Worm (Caenorhabditis elegans) whole organism, L4 larva: ENCODE results near the gene zmp-1.

Source experiments
- F37D6.2 ChIP-seq: sonication (generic microtip); optimal IDR thresholded peaks from 2 replicates; lab custom pipeline; 2016; ENCODE audit warnings: mild to moderate bottlenecking, missing genetic modification characterization, missing compliant biosample characterization
- T26A8.4 ChIP-seq: fragments of 200-800 bp; sonication (Bioruptor generic); IDR thresholded peaks from 2 replicates; pipeline ENCODE4 v1.3.6; 2022; ENCODE audit warnings: missing genetic modification characterization, missing compliant biosample characterization
- Y75B8A.6 ChIP-seq: fragments of 200-800 bp; sonication (Bioruptor generic); IDR thresholded peaks from 2 replicates; pipeline ENCODE4 v1.3.6; 2022; ENCODE audit warnings: missing genetic modification reagents, missing genetic modification characterization, missing compliant biosample characterization
- ZK337.2 ChIP-seq: fragments of 200-800 bp; sonication (Bioruptor generic); IDR thresholded peaks from 2 replicates; pipeline ENCODE4 v1.3.6; 2022; ENCODE audit warnings: missing genetic modification reagents, missing genetic modification characterization, missing compliant biosample characterization
- aha-1 ChIP-seq: fragments of 150-350 bp; peaks from one replicate; lab custom pipeline; 2014; ENCODE audit warnings: missing biosample characterization, missing genetic modification characterization
- ama-1 ChIP-seq: fragments of 150-350 bp; optimal IDR thresholded peaks from 2 replicates; lab custom pipeline; 2014; ENCODE audit warnings: inconsistent platforms, mixed read lengths
- ceh-20 ChIP-seq: fragments of 200-800 bp; sonication (Bioruptor generic); IDR thresholded peaks from 2 replicates; pipeline ENCODE4 v1.3.6; 2022; ENCODE audit warnings: missing genetic modification reagents, missing genetic modification characterization, missing compliant biosample characterization
- ces-1 ChIP-seq: fragments of 150-350 bp; sonication (generic microtip); optimal IDR thresholded peaks from 4 replicates; lab custom pipeline; 2014; ENCODE audit warnings: missing biosample characterization, missing genetic modification reagents, missing genetic modification characterization
- daf-16 ChIP-seq, 3 experiments: sonication (generic microtip); optimal IDR thresholded peaks; 2 replicates each; lab custom pipeline; 2016 to 2017; ENCODE audit warnings: missing genetic modification characterization in 3 of 3, missing genetic modification reagents in 3 of 3, mild to moderate bottlenecking in 2 of 3, missing compliant biosample characterization in 2 of 3, missing biosample characterization in 1 of 3, moderate library complexity in 1 of 3
- daf-19 ChIP-seq: fragments of 200-800 bp; sonication (Bioruptor generic); conservative IDR thresholded peaks from 2 replicates; pipeline ENCODE4 v1.3.6; 2022; ENCODE audit warnings: missing genetic modification characterization, missing compliant biosample characterization
- dmd-6 ChIP-seq: fragments of 200-800 bp; sonication (Bioruptor generic); IDR thresholded peaks from 2 replicates; pipeline ENCODE4 v1.3.6; 2022; ENCODE audit warnings: missing genetic modification reagents, missing genetic modification characterization, missing compliant biosample characterization
- dpl-1 ChIP-seq: fragments of 150-350 bp; optimal IDR thresholded peaks from 2 replicates; lab custom pipeline; 2014; ENCODE audit warnings: missing biosample characterization, missing genetic modification reagents, missing genetic modification characterization
- duxl-1 ChIP-seq: sonication (generic microtip); optimal IDR thresholded peaks from 2 replicates; lab custom pipeline; 2016; ENCODE audit warnings: mild to moderate bottlenecking, missing genetic modification characterization, moderate library complexity, missing compliant biosample characterization; ENCODE audit not compliant: poor library complexity
- dve-1 ChIP-seq: sonication (generic microtip); optimal IDR thresholded peaks from 2 replicates; lab custom pipeline; 2017; ENCODE audit warnings: antibody characterized with exemption, mild to moderate bottlenecking, missing genetic modification characterization, missing compliant biosample characterization; ENCODE audit not compliant: insufficient read depth
- egl-27 ChIP-seq: sonication (generic microtip); optimal IDR thresholded peaks from 3 replicates; lab custom pipeline; 2017; ENCODE audit warnings: missing biosample characterization, missing genetic modification reagents, missing genetic modification characterization
- fkh-10 ChIP-seq: fragments of 150-350 bp; optimal IDR thresholded peaks from 2 replicates; lab custom pipeline; 2014; ENCODE audit warnings: missing biosample characterization, missing genetic modification reagents, missing genetic modification characterization
- fos-1 ChIP-seq: fragments of 150-350 bp; optimal IDR thresholded peaks from 2 replicates; lab custom pipeline; 2014; ENCODE audit warnings: missing biosample characterization, missing genetic modification characterization
- hif-1 ChIP-seq, 2 experiments: sonication (generic microtip); optimal IDR thresholded peaks; 2 replicates each; lab custom pipeline; 2016 to 2017; ENCODE audit warnings: missing compliant biosample characterization in 2 of 2, missing genetic modification characterization in 2 of 2, missing genetic modification reagents in 2 of 2, missing genotype in 2 of 2, mild to moderate bottlenecking in 1 of 2
- hlh-30 ChIP-seq: sonication (generic microtip); optimal IDR thresholded peaks from 2 replicates; lab custom pipeline; 2017; ENCODE audit warnings: antibody characterized with exemption, mild to moderate bottlenecking, missing genetic modification characterization, missing compliant biosample characterization; ENCODE audit not compliant: insufficient read depth
- lim-7 ChIP-seq: fragments of 200-800 bp; sonication (Bioruptor generic); IDR thresholded peaks from 2 replicates; pipeline ENCODE4 v1.3.6; 2022; ENCODE audit warnings: missing genetic modification characterization, missing compliant biosample characterization
- lin-15B ChIP-seq: fragments of 150-350 bp; sonication (generic microtip); optimal IDR thresholded peaks from 3 replicates; lab custom pipeline; 2014; ENCODE audit warnings: missing biosample characterization, missing genetic modification characterization
- lin-38 ChIP-seq: fragments of 200-800 bp; sonication (Bioruptor generic); IDR thresholded peaks from 2 replicates; pipeline ENCODE4 v1.3.6; 2022; ENCODE audit warnings: missing genetic modification reagents, missing genetic modification characterization, missing compliant biosample characterization
- lsy-2 ChIP-seq, 2 experiments: fragments of 150-350 bp in 1 of 2; sonication (generic microtip) in 1 of 2; optimal IDR thresholded peaks; 2 replicates each; lab custom pipeline; 2014 to 2017; ENCODE audit warnings: missing biosample characterization in 2 of 2, missing genetic modification characterization in 2 of 2
- madf-9 ChIP-seq: fragments of 200-800 bp; sonication (Bioruptor generic); conservative IDR thresholded peaks from 2 replicates; pipeline ENCODE4 v1.3.6; 2022; ENCODE audit warnings: missing genetic modification reagents, missing genetic modification characterization, missing compliant biosample characterization
- mep-1 ChIP-seq: fragments of 150-350 bp; sonication (generic microtip); optimal IDR thresholded peaks from 3 replicates; lab custom pipeline; 2014; ENCODE audit warnings: missing biosample characterization, missing genetic modification characterization
- mes-2 ChIP-seq: sonication (generic microtip); optimal IDR thresholded peaks from 2 replicates; lab custom pipeline; 2016; ENCODE audit warnings: missing genotype, mild to moderate bottlenecking, missing genetic modification characterization, missing compliant biosample characterization; ENCODE audit not compliant: poor library complexity, severe bottlenecking
- mxl-2 ChIP-seq: fragments of 200-800 bp; sonication (Bioruptor generic); conservative IDR thresholded peaks from 2 replicates; pipeline ENCODE4 v1.3.6; 2022; ENCODE audit warnings: missing genetic modification reagents, missing genetic modification characterization, missing compliant biosample characterization
- nhr-10 ChIP-seq: fragments of 150-350 bp; optimal IDR thresholded peaks from 2 replicates; lab custom pipeline; 2014; ENCODE audit warnings: missing biosample characterization, missing genetic modification characterization
- nhr-102 ChIP-seq: sonication (generic microtip); optimal IDR thresholded peaks from 2 replicates; lab custom pipeline; 2016; ENCODE audit warnings: mild to moderate bottlenecking, missing genetic modification characterization, moderate library complexity, missing compliant biosample characterization
- nhr-111 ChIP-seq: fragments of 200-800 bp; sonication (Bioruptor generic); optimal IDR thresholded peaks from 2 replicates; lab custom pipeline; 2018; ENCODE audit warnings: mild to moderate bottlenecking, missing genetic modification characterization, missing compliant biosample characterization
- nhr-42 ChIP-seq: fragments of 200-800 bp; sonication (Bioruptor generic); IDR thresholded peaks from 2 replicates; pipeline ENCODE4 v1.3.6; 2022; ENCODE audit warnings: missing genetic modification characterization, missing compliant biosample characterization
- nhr-6 ChIP-seq: fragments of 150-350 bp; optimal IDR thresholded peaks from 2 replicates; lab custom pipeline; 2014; ENCODE audit warnings: missing biosample characterization, missing genetic modification characterization
- nhr-77 ChIP-seq: fragments of 150-350 bp; optimal IDR thresholded peaks from 2 replicates; lab custom pipeline; 2014; ENCODE audit warnings: missing biosample characterization, missing genetic modification characterization
- pha-4 ChIP-seq, 2 experiments: fragments of 150-350 bp in 1 of 2; fragments of 200-800 bp in 1 of 2; sonication (Bioruptor generic) in 1 of 2; IDR thresholded peaks in 1 of 2; optimal IDR thresholded peaks in 1 of 2; 2 replicates each; pipeline versions ENCODE4 v1.3.6 to Lab custom; 2014 to 2022; ENCODE audit warnings: missing genetic modification characterization in 2 of 2, missing genetic modification reagents in 2 of 2, missing biosample characterization in 1 of 2, missing compliant biosample characterization in 1 of 2
- php-3 ChIP-seq: fragments of 200-800 bp; sonication (Bioruptor generic); IDR thresholded peaks from 2 replicates; pipeline ENCODE4 v1.3.6; 2022; ENCODE audit warnings: missing genetic modification reagents, missing genetic modification characterization, missing compliant biosample characterization
- pqm-1 ChIP-seq: sonication (generic microtip); optimal IDR thresholded peaks from 2 replicates; lab custom pipeline; 2017; ENCODE audit warnings: missing biosample characterization, missing genetic modification characterization
- saeg-2 ChIP-seq: fragments of 200-800 bp; sonication (Bioruptor generic); IDR thresholded peaks from 2 replicates; pipeline ENCODE4 v1.3.6; 2022; ENCODE audit warnings: missing genetic modification reagents, missing genetic modification characterization, missing compliant biosample characterization
- set-16 ChIP-seq: fragments of 200-800 bp; sonication (Bioruptor generic); IDR thresholded peaks from 2 replicates; pipeline ENCODE4 v1.3.6; 2022; ENCODE audit warnings: missing genetic modification reagents, missing genetic modification characterization, missing compliant biosample characterization
- snpc-4 ChIP-seq: fragments of 150-350 bp; optimal IDR thresholded peaks from 2 replicates; lab custom pipeline; 2014; ENCODE audit warnings: missing biosample characterization, missing genetic modification characterization
- tag-97 ChIP-seq: fragments of 200-800 bp; sonication (Bioruptor generic); IDR thresholded peaks from 2 replicates; pipeline ENCODE4 v1.3.6; 2022; ENCODE audit warnings: missing genetic modification characterization, missing compliant biosample characterization
- tra-1 ChIP-seq: fragments of 200-800 bp; sonication (Bioruptor generic); IDR thresholded peaks from 2 replicates; pipeline ENCODE4 v1.3.6; 2022; ENCODE audit warnings: missing genetic modification reagents, missing genetic modification characterization, missing compliant biosample characterization
- unc-62 ChIP-seq, 3 experiments: fragments of 150-350 bp in 1 of 3; sonication (generic microtip); optimal IDR thresholded peaks in 2 of 3; peaks in 1 of 3; 1 replicate in 1 of 3; 2 replicates in 2 of 3; lab custom pipeline; 2014 to 2017; ENCODE audit warnings: missing biosample characterization in 3 of 3, missing genetic modification characterization in 3 of 3, missing genetic modification reagents in 3 of 3, missing genotype in 1 of 3
- zip-2 ChIP-seq: fragments of 150-350 bp; optimal IDR thresholded peaks from 2 replicates; lab custom pipeline; 2014; ENCODE audit warnings: missing biosample characterization, missing genetic modification characterization
- ztf-11 ChIP-seq: fragments of 150-350 bp; optimal IDR thresholded peaks from 2 replicates; lab custom pipeline; 2014; ENCODE audit warnings: missing biosample characterization, missing genetic modification characterization

zmp-1 gene

ce11 chrIII:5919799-5920387 is 12.9 kb downstream of the zmp-1 start, which contains the start of the genes tdo-2 and C28H8.2 (continued):
- no peak for TF ChIP-seq set-16
- TF ChIP-seq zip-2 (tag; lab: Kevin White, UChicago), result no peak
- TF ChIP-seq pqm-1 (tag; lab: Kevin White, UChicago), result no peak
- peak; percentile 61 for TF ChIP-seq dmd-6 (GFP tag; lab: Robert Waterston, UW)
- TF ChIP-seq ama-1 (lab: Kevin White, UChicago), result peak; percentile 56
- no peak for TF ChIP-seq ZK337.2
- peak; percentile 0 for TF ChIP-seq nhr-10 (tag; lab: Kevin White, UChicago)
- TF ChIP-seq lin-38 (GFP tag; lab: Robert Waterston, UW), result no peak
- no peak for TF ChIP-seq saeg-2 (GFP tag; lab: Robert Waterston, UW)
- peak; percentile 55; the same call in 1 of the 2 replicates for TF ChIP-seq tra-1 (GFP tag; lab: Robert Waterston, UW)
- no peak for TF ChIP-seq aha-1 (tag; lab: Kevin White, UChicago)
- peak; percentile 6 for TF ChIP-seq dpl-1 (GFP tag; lab: Kevin White, UChicago)
- TF ChIP-seq ceh-20 (GFP tag; lab: Robert Waterston, UW), result peak; percentile 81
- TF ChIP-seq T26A8.4 (GFP tag; lab: Robert Waterston, UW), result peak; percentile 9; the same call in 1 of the 2 replicates
- TF ChIP-seq hlh-30 (tag; lab: Kevin White, UChicago), result peak; percentile 84
- no peak for TF ChIP-seq daf-16 (GFP tag; optimal IDR thresholded peaks at IDR 0.05; lab: Kevin White, UChicago)
- TF ChIP-seq daf-16 (tag; optimal IDR thresholded peaks at IDR 0.05; lab: Kevin White, UChicago), result no peak
- no peak for TF ChIP-seq nhr-42 (GFP tag; lab: Robert Waterston, UW)
- TF ChIP-seq hif-1 (tag; optimal IDR thresholded peaks at IDR 0.05; lab: Kevin White, UChicago), result no peak
- no peak for TF ChIP-seq pha-4 (GFP tag; IDR thresholded peaks at IDR 0.05; lab: Robert Waterston, UW)
- no peak for TF ChIP-seq pha-4 (tag; optimal IDR thresholded peaks at IDR 0.05; lab: Kevin White, UChicago)
- no peak for TF ChIP-seq fos-1 (tag; lab: Kevin White, UChicago)
- no peak for TF ChIP-seq daf-19 (GFP tag; lab: Robert Waterston, UW)
- no peak for TF ChIP-seq ztf-11
- TF ChIP-seq F37D6.2 (tag; lab: Kevin White, UChicago), result no peak
- no peak for TF ChIP-seq tag-97 (GFP tag; lab: Robert Waterston, UW)
- no peak for TF ChIP-seq lim-7 (GFP tag; lab: Robert Waterston, UW)
- TF ChIP-seq madf-9, result no peak
- TF ChIP-seq ces-1 (GFP tag; lab: Kevin White, UChicago), result no peak
- no peak for TF ChIP-seq nhr-6 (tag; lab: Kevin White, UChicago)
- TF ChIP-seq fkh-10, result no peak

- TF ChIP-seq php-3, result peak; percentile 78
- TF ChIP-seq lim-7 (GFP tag; lab: Robert Waterston, UW), result no peak
- TF ChIP-seq nhr-6 (tag; lab: Kevin White, UChicago), result no peak
- peak; percentile 33; the same call in 1 of the 2 replicates for TF ChIP-seq ceh-20 (GFP tag; lab: Robert Waterston, UW)
- peak; percentile 97 for TF ChIP-seq dve-1
- TF ChIP-seq Y75B8A.6 (GFP tag; lab: Robert Waterston, UW), result no peak
- no peak for TF ChIP-seq snpc-4 (tag; lab: Kevin White, UChicago)
- TF ChIP-seq lin-15B (tag; lab: Kevin White, UChicago), result no peak
- TF ChIP-seq nhr-102, result peak; percentile 62
- TF ChIP-seq lsy-2 (tag; optimal IDR thresholded peaks at IDR 0.05; lab: Kevin White, UChicago), result peak in 1 of 2 experiments; percentile 35
- TF ChIP-seq F37D6.2 (tag; lab: Kevin White, UChicago), result no peak
- peak; percentile 63 for TF ChIP-seq ama-1 (lab: Kevin White, UChicago)
- TF ChIP-seq mes-2 (tag; lab: Kevin White, UChicago), result peak; percentile 22
- TF ChIP-seq pqm-1 (tag; lab: Kevin White, UChicago), result peak; percentile 88
- peak; percentile 88 for TF ChIP-seq nhr-77 (tag; lab: Kevin White, UChicago)
- peak; percentile 11 for TF ChIP-seq nhr-10 (tag; lab: Kevin White, UChicago)
- peak; percentile 24 for TF ChIP-seq duxl-1
- TF ChIP-seq hlh-30 (tag; lab: Kevin White, UChicago), result peak; percentile 72
- peak in 1 of 2 experiments; percentile 84 for TF ChIP-seq unc-62 (GFP tag; optimal IDR thresholded peaks at IDR 0.05 in 1 of 2; lab: Kevin White, UChicago)
- TF ChIP-seq unc-62 (tag; optimal IDR thresholded peaks at IDR 0.05; lab: Kevin White, UChicago), result no peak
- TF ChIP-seq dmd-6 (GFP tag; lab: Robert Waterston, UW), result peak; percentile 13; the same call in 1 of the 2 replicates
- TF ChIP-seq egl-27 (tag; lab: Kevin White, UChicago), result no peak
- no peak for TF ChIP-seq mxl-2 (GFP tag; lab: Robert Waterston, UW)
- TF ChIP-seq daf-16 (GFP tag; optimal IDR thresholded peaks at IDR 0.05; lab: Kevin White, UChicago), result no peak
- peak; percentile 96 for TF ChIP-seq daf-16 (tag; optimal IDR thresholded peaks at IDR 0.05; lab: Kevin White, UChicago)
- TF ChIP-seq nhr-111, result no peak
- TF ChIP-seq nhr-42 (GFP tag; lab: Robert Waterston, UW), result 0 out of 2 replicates have a peak, but pooled peaks have one; percentile 39
- TF ChIP-seq hif-1 (tag; optimal IDR thresholded peaks at IDR 0.05; lab: Kevin White, UChicago), result no peak
- peak; percentile 86 for TF ChIP-seq mep-1 (tag; lab: Kevin White, UChicago)
Measured at ce11 chrIII:5917365-5917958, 15.3 kb downstream of the zmp-1 start.
